Worm (Caenorhabditis elegans): ENCODE data around the gene T01D3.3.
A peak's percentile ranks its signal among the peaks of the same experiment; 100 is the strongest.

T01D3.3 gene

DNA sequence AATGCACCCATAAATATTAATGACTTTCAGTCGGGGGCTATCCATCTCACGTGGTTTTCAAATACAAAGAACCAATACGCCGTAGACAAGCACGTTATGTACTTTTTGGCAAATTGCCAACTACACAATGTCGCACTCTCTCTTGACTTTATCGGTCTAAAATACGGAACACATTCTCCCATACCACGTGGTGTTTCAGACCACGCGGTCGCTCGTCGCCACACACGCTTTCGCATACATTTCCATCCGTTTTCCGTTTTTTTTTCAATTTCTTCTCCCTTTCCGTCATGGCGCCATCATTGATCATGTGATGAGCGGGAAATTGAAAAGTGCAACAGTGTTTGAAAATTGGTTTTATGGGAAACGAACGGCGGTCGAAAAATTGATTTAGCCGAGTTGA is 45.5 kb upstream of the T01D3.3 start (continued):
- peak; percentile 67 to 82 for TF ChIP-seq hif-1 (tag; optimal IDR thresholded peaks at IDR 0.05)
- no peak for TF ChIP-seq Y105C5A.15 (GFP tag; IDR thresholded peaks at IDR 0.05)
- TF ChIP-seq lim-7 (GFP tag; IDR thresholded peaks at IDR 0.05), result no peak
- peak; percentile 89 for TF ChIP-seq mep-1 (tag; optimal IDR thresholded peaks at IDR 0.05)
- no peak for TF ChIP-seq nhr-111 (GFP tag; optimal IDR thresholded peaks at IDR 0.05)
- TF ChIP-seq mdl-1 (tag; optimal IDR thresholded peaks at IDR 0.05), result peak; percentile 90 to 98
- TF ChIP-seq mxl-3 (GFP tag; optimal IDR thresholded peaks at IDR 0.05), result peak; percentile 99
- peak; percentile 74 for TF ChIP-seq dmd-9 (GFP tag; IDR thresholded peaks at IDR 0.05)
- TF ChIP-seq dmd-8 (GFP tag; IDR thresholded peaks at IDR 0.05), result no peak
- peak; percentile 99 for TF ChIP-seq tra-1 (GFP tag; IDR thresholded peaks at IDR 0.05)

- TF ChIP-seq cey-2 (tag; optimal IDR thresholded peaks at IDR 0.05; ENCODE audit: borderline replicate concordance, insufficient read depth), result no peak
- TF ChIP-seq saeg-2 (GFP tag; IDR thresholded peaks at IDR 0.05), result no peak
- TF ChIP-seq ZK546.5 (tag; optimal IDR thresholded peaks at IDR 0.05), result no peak
- TF ChIP-seq mdl-1 (tag; optimal IDR thresholded peaks at IDR 0.05), result no peak
- TF ChIP-seq F10B5.3 (tag; optimal IDR thresholded peaks at IDR 0.05), result no peak
- TF ChIP-seq zip-11 (GFP tag; IDR thresholded peaks at IDR 0.05), result no peak
- TF ChIP-seq madf-9 (GFP tag; conservative IDR thresholded peaks at IDR 0.05), result no peak
- TF ChIP-seq F37D6.2 (tag; optimal IDR thresholded peaks at IDR 0.05), result no peak
- no peak for TF ChIP-seq daf-16 (GFP tag; optimal IDR thresholded peaks at IDR 0.05)
- peak; percentile 51 for TF ChIP-seq daf-16 (tag; optimal IDR thresholded peaks at IDR 0.05)
- TF ChIP-seq hlh-30 (tag; optimal IDR thresholded peaks at IDR 0.05; ENCODE audit: insufficient read depth), result peak; percentile 80
- TF ChIP-seq nhr-28 (tag; optimal IDR thresholded peaks at IDR 0.05), result peak; percentile 70
- TF ChIP-seq fos-1 (tag; optimal IDR thresholded peaks at IDR 0.05), result no peak
- TF ChIP-seq mes-2 (tag; optimal IDR thresholded peaks at IDR 0.05; ENCODE audit: poor library complexity, severe bottlenecking), result no peak
- TF ChIP-seq pha-4 (GFP tag; IDR thresholded peaks at IDR 0.05), result no peak
- no peak for TF ChIP-seq pha-4 (tag; optimal IDR thresholded peaks at IDR 0.05)
- TF ChIP-seq dve-1 (tag; optimal IDR thresholded peaks at IDR 0.05; ENCODE audit: insufficient read depth), result peak; percentile 35
- TF ChIP-seq unc-130 (GFP tag; optimal IDR thresholded peaks at IDR 0.05), result no peak
- no peak for TF ChIP-seq Y105C5A.15 (GFP tag; IDR thresholded peaks at IDR 0.05)
- no peak for TF ChIP-seq hmg-1.1 (GFP tag; IDR thresholded peaks at IDR 0.05)
- TF ChIP-seq sdz-12 (GFP tag; optimal IDR thresholded peaks at IDR 0.05), result no peak
- TF ChIP-seq lin-29 (GFP tag; IDR thresholded peaks at IDR 0.05), result no peak
- TF ChIP-seq nhr-102 (tag; optimal IDR thresholded peaks at IDR 0.05), result no peak
- peak; percentile 58 for TF ChIP-seq hlh-11 (tag; optimal IDR thresholded peaks at IDR 0.05)
- no peak for TF ChIP-seq madf-5 (GFP tag; IDR thresholded peaks at IDR 0.05)
- no peak for TF ChIP-seq nhr-48 (tag; optimal IDR thresholded peaks at IDR 0.05)
- no peak for TF ChIP-seq skn-1 (tag; optimal IDR thresholded peaks at IDR 0.05)
- no peak for TF ChIP-seq mxl-2 (GFP tag; conservative IDR thresholded peaks at IDR 0.05)
- no peak for TF ChIP-seq gei-8 (GFP tag; optimal IDR thresholded peaks at IDR 0.05)
- no peak for TF ChIP-seq rbr-2 (tag; optimal IDR thresholded peaks at IDR 0.05)
- peak; percentile 63 for TF ChIP-seq mxl-3 (GFP tag; optimal IDR thresholded peaks at IDR 0.05)
- no peak for TF ChIP-seq nhr-42 (GFP tag; IDR thresholded peaks at IDR 0.05)
- TF ChIP-seq spr-1 (tag; optimal IDR thresholded peaks at IDR 0.05), result no peak
- TF ChIP-seq ceh-62 (tag; optimal IDR thresholded peaks at IDR 0.05), result no peak
- no peak for TF ChIP-seq daf-19 (GFP tag; conservative IDR thresholded peaks at IDR 0.05)
- no peak for TF ChIP-seq hif-1 (tag; optimal IDR thresholded peaks at IDR 0.05)
- TF ChIP-seq nhr-6 (tag; optimal IDR thresholded peaks at IDR 0.05), result peak; percentile 54
- no peak for TF ChIP-seq nhr-41 (GFP tag; IDR thresholded peaks at IDR 0.05)
- no peak for TF ChIP-seq aly-2 (tag; optimal IDR thresholded peaks at IDR 0.05)
- TF ChIP-seq Y75B8A.6 (GFP tag; IDR thresholded peaks at IDR 0.05), result no peak
- TF ChIP-seq egl-27 (tag; optimal IDR thresholded peaks at IDR 0.05), result no peak
- peak; percentile 29; the same call in 1 of the 2 replicates for TF ChIP-seq mdt-29 (GFP tag; IDR thresholded peaks at IDR 0.05)
- no peak for TF ChIP-seq ceh-32 (tag; optimal IDR thresholded peaks at IDR 0.05; ENCODE audit: poor library complexity)
- peak; percentile 60 for TF ChIP-seq dmd-6 (GFP tag; IDR thresholded peaks at IDR 0.05)
These were observed 44.9 kb upstream of the T01D3.3 start for ce11 chrV:13659219-13659618.

Measured in whole organism, L4 larva.